Worm (Caenorhabditis elegans) whole organism, L4 larva: ENCODE results near the gene ZK1240.8.

Experiments used
- ZK546.5 ChIP-seq, 2 experiments: sonication (generic microtip); optimal IDR thresholded peaks; 2 replicates each; lab custom pipeline; 2017; ENCODE audit warnings: missing biosample characterization in 2 of 2, missing genetic modification characterization in 2 of 2
- lin-29 ChIP-seq: fragments of 200-800 bp; sonication (Bioruptor generic); IDR thresholded peaks from 2 replicates; pipeline ENCODE4 v1.3.6; 2022; ENCODE audit warnings: missing genetic modification reagents, missing genetic modification characterization, missing compliant biosample characterization
- nhr-42 ChIP-seq: fragments of 200-800 bp; sonication (Bioruptor generic); IDR thresholded peaks from 2 replicates; pipeline ENCODE4 v1.3.6; 2022; ENCODE audit warnings: missing genetic modification characterization, missing compliant biosample characterization

ce11 chrII:2324956-2325355 is 3.9 kb downstream of the ZK1240.8 start, which contains the start of gene ZK1240.11:
- TF ChIP-seq nhr-42 (GFP tag; lab: Robert Waterston, UW) = no peak
- TF ChIP-seq ZK546.5 (tag; optimal IDR thresholded peaks at IDR 0.05; lab: Kevin White, UChicago) = no peak
- TF ChIP-seq lin-29 (GFP tag; lab: Robert Waterston, UW) = no peak
